Fruit fly (Drosophila melanogaster): ENCODE data around the gene mei-217.

Gene mei-217

dm6 chrX:17091062-17091904, 51.5 kb downstream of the mei-217 start, which contains the start of the genes CG16700 and CG4991 (continued):
- peak; percentile 69 for TF ChIP-seq lz (GFP tag; optimal IDR thresholded peaks at IDR 0.05)
- TF ChIP-seq Gug (GFP tag; IDR thresholded peaks at IDR 0.05), result peak; percentile 45; the same call in 1 of the 2 replicates
- TF ChIP-seq CG8119 (GFP tag; IDR thresholded peaks at IDR 0.05), result peak; percentile 79
- TF ChIP-seq CG15336 (GFP tag; IDR thresholded peaks at IDR 0.05), result peak; percentile 78
- TF ChIP-seq Ets21C (GFP tag; optimal IDR thresholded peaks at IDR 0.05), result peak; percentile 8
- peak; percentile 56 for TF ChIP-seq Eip75B (GFP tag; optimal IDR thresholded peaks at IDR 0.05)
- peak; percentile 46 for TF ChIP-seq CG7368 (GFP tag; optimal IDR thresholded peaks at IDR 0.05)
- peak; percentile 87 for TF ChIP-seq CG32006 (GFP tag; optimal IDR thresholded peaks at IDR 0.05)
- TF ChIP-seq Eip93F (GFP tag; optimal IDR thresholded peaks at IDR 0.05), result no peak
- TF ChIP-seq cyc (GFP tag; optimal IDR thresholded peaks at IDR 0.05), result peak; percentile 64
- peak; percentile 79 for TF ChIP-seq CG34406 (GFP tag; optimal IDR thresholded peaks at IDR 0.05)
- peak; percentile 63 for TF ChIP-seq Sox15 (GFP tag; optimal IDR thresholded peaks at IDR 0.05)
- peak; percentile 57 for TF ChIP-seq CG8319 (GFP tag; optimal IDR thresholded peaks at IDR 0.05)
- TF ChIP-seq CG31627 (GFP tag; optimal IDR thresholded peaks at IDR 0.05), result peak; percentile 52
- TF ChIP-seq CG11294 (GFP tag; IDR thresholded peaks at IDR 0.05), result 0 out of 2 replicates have a peak, but pooled peaks have one; percentile 46
- peak; percentile 39 for TF ChIP-seq spab (GFP tag; optimal IDR thresholded peaks at IDR 0.05)
- TF ChIP-seq Blimp-1 (GFP tag; optimal IDR thresholded peaks at IDR 0.05), result peak; percentile 60
- peak; percentile 92 for TF ChIP-seq svp (GFP tag)
- TF ChIP-seq vri (GFP tag; optimal IDR thresholded peaks at IDR 0.05), result no peak
- no peak for TF ChIP-seq dac (GFP tag; optimal IDR thresholded peaks at IDR 0.05)
- TF ChIP-seq Eip78C (GFP tag), result peak; percentile 95
- peak; percentile 63 for TF ChIP-seq CG6808 (GFP tag; optimal IDR thresholded peaks at IDR 0.05)
- peak; percentile 80 for TF ChIP-seq CG10631 (GFP tag; optimal IDR thresholded peaks at IDR 0.05)
- peak; percentile 71 for TF ChIP-seq CG3032 (tag; optimal IDR thresholded peaks at IDR 0.05)
- TF ChIP-seq esn (GFP tag; optimal IDR thresholded peaks at IDR 0.05), result peak; percentile 83
- peak; percentile 57; the same call in 2 of the 3 replicates for TF ChIP-seq CG6163 (GFP tag; IDR thresholded peaks at IDR 0.05)
- no peak for TF ChIP-seq CG6854 (GFP tag; optimal IDR thresholded peaks at IDR 0.05)
- peak; percentile 77 for TF ChIP-seq OdsH (GFP tag; optimal IDR thresholded peaks at IDR 0.05)
- peak; percentile 0 for TF ChIP-seq CG9139 (GFP tag; optimal IDR thresholded peaks at IDR 0.05)
- peak; percentile 66 for TF ChIP-seq dsx (GFP tag; optimal IDR thresholded peaks at IDR 0.05; ENCODE audit: poor library complexity, severe bottlenecking)
- TF ChIP-seq CG6276 (GFP tag; optimal IDR thresholded peaks at IDR 0.05), result peak; percentile 76
- TF ChIP-seq CG16779 (tag; optimal IDR thresholded peaks at IDR 0.05), result peak; percentile 22
- TF ChIP-seq Smox (GFP tag; optimal IDR thresholded peaks at IDR 0.05), result peak; percentile 74
- TF ChIP-seq salr (GFP tag; optimal IDR thresholded peaks at IDR 0.05), result peak in 1 of 2 experiments; percentile 86
- TF ChIP-seq CG4318 (GFP tag; optimal IDR thresholded peaks at IDR 0.05), result peak; percentile 75
- no peak for TF ChIP-seq fd85E (GFP tag; optimal IDR thresholded peaks at IDR 0.05)
- peak; percentile 63 for TF ChIP-seq Hr4 (GFP tag; optimal IDR thresholded peaks at IDR 0.05)
- TF ChIP-seq Lpt (GFP tag; optimal IDR thresholded peaks at IDR 0.05), result peak; percentile 55
- peak; percentile 65 for TF ChIP-seq Ets96B (tag; optimal IDR thresholded peaks at IDR 0.05)

- TF ChIP-seq Eip78C (GFP tag) (no peak), fkh (GFP tag; optimal IDR thresholded peaks at IDR 0.05) (no peak), CG11294 (GFP tag; IDR thresholded peaks at IDR 0.05) (no peak), eg (GFP tag; IDR thresholded peaks at IDR 0.05) (peak; percentile 40; the same call in 1 of the 3 replicates), lz (GFP tag; optimal IDR thresholded peaks at IDR 0.05) (peak; percentile 13), CG10631 (GFP tag; optimal IDR thresholded peaks at IDR 0.05) (peak; percentile 6), CG10669 (GFP tag; optimal IDR thresholded peaks at IDR 0.05) (no peak), CG6276 (GFP tag; optimal IDR thresholded peaks at IDR 0.05) (no peak), svp (GFP tag) (peak; percentile 38), Sox15 (GFP tag; optimal IDR thresholded peaks at IDR 0.05) (no peak), achi (GFP tag; optimal IDR thresholded peaks at IDR 0.05) (peak; percentile 18), Eip93F (GFP tag; optimal IDR thresholded peaks at IDR 0.05) (no peak), CG31627 (GFP tag; optimal IDR thresholded peaks at IDR 0.05) (no peak), Blimp-1 (GFP tag; optimal IDR thresholded peaks at IDR 0.05) (no peak), fd59A (GFP tag; optimal IDR thresholded peaks at IDR 0.05) (no peak), vri (GFP tag; optimal IDR thresholded peaks at IDR 0.05) (no peak), Gug (GFP tag; IDR thresholded peaks at IDR 0.05) (0 out of 2 replicates have a peak, but pooled peaks have one; percentile 15), fd85E (GFP tag; optimal IDR thresholded peaks at IDR 0.05) (no peak), CG16779 (tag; optimal IDR thresholded peaks at IDR 0.05) (no peak), Ets21C (GFP tag; optimal IDR thresholded peaks at IDR 0.05) (no peak), Smox (GFP tag; optimal IDR thresholded peaks at IDR 0.05) (no peak), CG8119 (GFP tag; IDR thresholded peaks at IDR 0.05) (no peak), CG15336 (GFP tag; IDR thresholded peaks at IDR 0.05) (0 out of 2 replicates have a peak, but pooled peaks have one; percentile 25), spab (GFP tag; optimal IDR thresholded peaks at IDR 0.05) (no peak), topi (GFP tag; optimal IDR thresholded peaks at IDR 0.05) (peak; percentile 24), CG7368 (GFP tag; optimal IDR thresholded peaks at IDR 0.05) (no peak), ss (GFP tag; optimal IDR thresholded peaks at IDR 0.05) (no peak)
These were observed 52.2 kb downstream of the mei-217 start for dm6 chrX:17090585-17090984.
